Fruit fly (Drosophila melanogaster) whole organism, embryonic: ENCODE measurements around the gene TwdlV.

Experiments used
- CG11398 ChIP-seq: fragments of 200-800 bp; sonication (Bioruptor generic); optimal IDR thresholded peaks from 2 replicates; lab custom pipeline; 2016; ENCODE audit warnings: missing biosample characterization, missing genetic modification characterization
- CG11504 ChIP-seq: fragments of 200-800 bp; sonication (Bioruptor generic); optimal IDR thresholded peaks from 3 replicates; lab custom pipeline; 2019; ENCODE audit warnings: missing biosample characterization, mild to moderate bottlenecking, missing genetic modification characterization, moderate library complexity
- CG11723 ChIP-seq: fragments of 200-800 bp; sonication (Bioruptor generic); optimal IDR thresholded peaks from 2 replicates; lab custom pipeline; 2017; ENCODE audit warnings: missing biosample characterization, mild to moderate bottlenecking, missing genetic modification characterization
- CG12071 ChIP-seq: fragments of 200-800 bp; sonication (Bioruptor generic); optimal IDR thresholded peaks from 3 replicates; lab custom pipeline; 2018; ENCODE audit warnings: missing biosample characterization, mild to moderate bottlenecking, missing genetic modification characterization
- CG13894 ChIP-seq: fragments of 200-800 bp; sonication (Bioruptor generic); optimal IDR thresholded peaks from 3 replicates; lab custom pipeline; 2018; ENCODE audit warnings: missing biosample characterization, mild to moderate bottlenecking, missing genetic modification characterization, moderate library complexity
- CG14860 ChIP-seq: fragments of 200-800 bp; sonication (Bioruptor generic); IDR thresholded peaks from 3 replicates; pipeline ENCODE4 v1.3.6; 2022; ENCODE audit warnings: missing biosample characterization, missing genetic modification characterization; ENCODE audit not compliant: partially characterized antibody
- CG15011 ChIP-seq: fragments of 200-800 bp; sonication (Bioruptor generic); optimal IDR thresholded peaks from 3 replicates; lab custom pipeline; 2018; ENCODE audit warnings: missing biosample characterization, mild to moderate bottlenecking, missing genetic modification characterization
- CG15696 ChIP-seq: fragments of 200-800 bp; sonication (Bioruptor generic); optimal IDR thresholded peaks from 2 replicates; lab custom pipeline; 2019; ENCODE audit warnings: missing biosample characterization, mild to moderate bottlenecking, missing genetic modification characterization, moderate library complexity
- CG1602 ChIP-seq: fragments of 200-800 bp; sonication (Bioruptor generic); optimal IDR thresholded peaks from 3 replicates; lab custom pipeline; 2016; ENCODE audit warnings: missing biosample characterization, missing genetic modification characterization
- CG18262 ChIP-seq: fragments of 200-800 bp; optimal IDR thresholded peaks from 3 replicates; lab custom pipeline; 2019; ENCODE audit warnings: missing biosample characterization, mild to moderate bottlenecking, missing genetic modification characterization, moderate library complexity
- CG18764 ChIP-seq: fragments of 200-800 bp; sonication (Bioruptor generic); optimal IDR thresholded peaks from 3 replicates; lab custom pipeline; 2016; ENCODE audit warnings: missing biosample characterization, missing genetic modification characterization
- CG31388 ChIP-seq: fragments of 200-800 bp; sonication (Bioruptor generic); optimal IDR thresholded peaks from 2 replicates; lab custom pipeline; 2016; ENCODE audit warnings: missing biosample characterization, missing genetic modification characterization
- CG32532 ChIP-seq: fragments of 200-800 bp; sonication (Bioruptor generic); IDR thresholded peaks from 2 replicates; pipeline ENCODE4 v1.3.6; 2022; ENCODE audit warnings: missing biosample characterization, missing genetic modification characterization
- CG33213 ChIP-seq: fragments of 200-800 bp; sonication (Bioruptor generic); optimal IDR thresholded peaks from 3 replicates; lab custom pipeline; 2016; ENCODE audit warnings: missing biosample characterization, missing genetic modification characterization
- CG4282 ChIP-seq: fragments of 200-800 bp; sonication (Bioruptor generic); optimal IDR thresholded peaks from 2 replicates; lab custom pipeline; 2016; ENCODE audit warnings: missing biosample characterization, missing genetic modification characterization
- CG4617 ChIP-seq: fragments of 200-800 bp; sonication (Bioruptor generic); optimal IDR thresholded peaks from 3 replicates; lab custom pipeline; 2016; ENCODE audit warnings: missing biosample characterization, missing genetic modification characterization, borderline replicate concordance
- CG6683 ChIP-seq: fragments of 200-800 bp; sonication (Bioruptor generic); optimal IDR thresholded peaks from 2 replicates; lab custom pipeline; 2017; ENCODE audit warnings: missing biosample characterization, mild to moderate bottlenecking, missing genetic modification characterization, missing genetic modification reagents
- CG6791 ChIP-seq: fragments of 200-800 bp; sonication (Bioruptor generic); IDR thresholded peaks from 3 replicates; pipeline ENCODE4 v1.3.6; 2022; ENCODE audit warnings: missing biosample characterization, missing genetic modification characterization; ENCODE audit not compliant: partially characterized antibody
- CG8281 ChIP-seq: fragments of 200-800 bp; sonication (Bioruptor generic); optimal IDR thresholded peaks from 2 replicates; lab custom pipeline; 2018; ENCODE audit warnings: missing biosample characterization, mild to moderate bottlenecking, missing genetic modification characterization, moderate library complexity
- CG9727 ChIP-seq: fragments of 200-800 bp; sonication (Bioruptor generic); optimal IDR thresholded peaks from 3 replicates; lab custom pipeline; 2017; ENCODE audit warnings: missing biosample characterization, mild to moderate bottlenecking, missing genetic modification characterization
- Chrac-16 ChIP-seq: fragments of 200-800 bp; sonication (Bioruptor generic); optimal IDR thresholded peaks from 3 replicates; lab custom pipeline; 2016; ENCODE audit warnings: missing biosample characterization, missing genetic modification characterization
- CoRest ChIP-seq: fragments of 200-800 bp; sonication (Bioruptor generic); optimal IDR thresholded peaks from 3 replicates; lab custom pipeline; 2018; ENCODE audit warnings: missing biosample characterization, mild to moderate bottlenecking, missing genetic modification characterization, moderate library complexity
- Dip2 ChIP-seq: fragments of 200-800 bp; sonication (Bioruptor generic); IDR thresholded peaks from 2 replicates; pipeline ENCODE4 v1.3.6; 2022; ENCODE audit warnings: missing biosample characterization, missing genetic modification characterization
- Dip3 ChIP-seq: fragments of 200-800 bp; sonication (Bioruptor generic); optimal IDR thresholded peaks from 3 replicates; lab custom pipeline; 2016; ENCODE audit warnings: missing biosample characterization, missing genetic modification characterization
- Hr3 ChIP-seq: fragments of 200-800 bp; sonication (Bioruptor generic); optimal IDR thresholded peaks from 3 replicates; lab custom pipeline; 2016; ENCODE audit warnings: missing biosample characterization, missing genetic modification characterization
- Hr78 ChIP-seq, 2 experiments: fragments of 200-800 bp in 1 of 2; fragments of >200 bp in 1 of 2; sonication (Bioruptor generic) in 1 of 2; optimal IDR thresholded peaks; 2 replicates each; lab custom pipeline; 2017 to 2019; ENCODE audit warnings: missing biosample characterization in 2 of 2, missing genetic modification characterization in 2 of 2, mild to moderate bottlenecking in 1 of 2, moderate library complexity in 1 of 2
- Oli ChIP-seq: fragments of 200-800 bp; sonication (Bioruptor generic); optimal IDR thresholded peaks from 2 replicates; lab custom pipeline; 2018; ENCODE audit warnings: missing biosample characterization, mild to moderate bottlenecking, missing genetic modification characterization, moderate library complexity
- Six4 ChIP-seq: fragments of 200-800 bp; sonication (Bioruptor generic); optimal IDR thresholded peaks from 2 replicates; lab custom pipeline; 2016; ENCODE audit warnings: missing biosample characterization, missing genetic modification characterization
- Taf1 ChIP-seq: fragments of 200-800 bp; sonication (Bioruptor generic); IDR thresholded peaks from 2 replicates; pipeline ENCODE4 v1.3.6; 2022; ENCODE audit warnings: missing biosample characterization, missing genetic modification characterization
- abd-A ChIP-seq: fragments of 200-800 bp; sonication (Bioruptor generic); optimal IDR thresholded peaks from 3 replicates; lab custom pipeline; 2019; ENCODE audit warnings: missing biosample characterization, mild to moderate bottlenecking, missing genetic modification characterization, moderate library complexity
- ash1 ChIP-seq: fragments of 200-800 bp; sonication (Bioruptor generic); optimal IDR thresholded peaks from 2 replicates; lab custom pipeline; 2018; ENCODE audit warnings: missing biosample characterization, mild to moderate bottlenecking, missing genetic modification characterization
- bigmax ChIP-seq: fragments of 200-800 bp; sonication (Bioruptor generic); optimal IDR thresholded peaks from 2 replicates; lab custom pipeline; 2018; ENCODE audit warnings: missing biosample characterization, mild to moderate bottlenecking, missing genetic modification characterization
- chif ChIP-seq, 2 experiments: fragments of 200-800 bp; sonication (Bioruptor generic); optimal IDR thresholded peaks; 3 replicates each; lab custom pipeline; 2016; ENCODE audit warnings: missing biosample characterization in 2 of 2, missing genetic modification characterization in 2 of 2
- ci ChIP-seq: fragments of 200-800 bp; sonication (Bioruptor generic); IDR thresholded peaks from 3 replicates; pipeline ENCODE4 v1.3.6; 2022; ENCODE audit warnings: missing biosample characterization, missing genetic modification characterization
- dmrt99B ChIP-seq: fragments of 200-800 bp; sonication (Bioruptor generic); optimal IDR thresholded peaks from 2 replicates; lab custom pipeline; 2018; ENCODE audit warnings: missing biosample characterization, mild to moderate bottlenecking, missing genetic modification characterization, moderate library complexity
- fd3F ChIP-seq: fragments of 200-800 bp; sonication (Bioruptor generic); optimal IDR thresholded peaks from 2 replicates; lab custom pipeline; 2018; ENCODE audit warnings: missing biosample characterization, mild to moderate bottlenecking, missing genetic modification characterization, moderate library complexity
- gro ChIP-seq: fragments of 200-800 bp; sonication (Bioruptor generic); optimal IDR thresholded peaks from 2 replicates; lab custom pipeline; 2016; ENCODE audit warnings: missing biosample characterization, missing genetic modification characterization
- gsb ChIP-seq: fragments of 200-800 bp; sonication (Bioruptor generic); IDR thresholded peaks from 2 replicates; pipeline ENCODE4 v1.3.6; 2022; ENCODE audit warnings: missing biosample characterization, missing genetic modification characterization
- her ChIP-seq: fragments of 200-800 bp; sonication (Bioruptor generic); optimal IDR thresholded peaks from 2 replicates; lab custom pipeline; 2016; ENCODE audit warnings: missing biosample characterization, missing genetic modification characterization
- klu ChIP-seq: fragments of 200-800 bp; sonication (Bioruptor generic); IDR thresholded peaks from 2 replicates; pipeline ENCODE4 v1.3.6; 2022; ENCODE audit warnings: missing biosample characterization, missing genetic modification characterization
- lab ChIP-seq: fragments of 200-800 bp; sonication (Bioruptor generic); optimal IDR thresholded peaks from 3 replicates; lab custom pipeline; 2017; ENCODE audit warnings: missing biosample characterization, missing genetic modification characterization, mild to moderate bottlenecking, moderate library complexity, missing genetic modification reagents
- lola ChIP-seq, 3 experiments: fragments of >200 bp in 2 of 3; fragments of 200-800 bp in 1 of 3; sonication (Bioruptor generic) in 1 of 3; optimal IDR thresholded peaks; 2 replicates each; lab custom pipeline; 2017 to 2019; ENCODE audit warnings: missing biosample characterization in 3 of 3, missing genetic modification characterization in 3 of 3, mild to moderate bottlenecking in 1 of 3, moderate library complexity in 1 of 3
- onecut ChIP-seq: fragments of 200-800 bp; sonication (Bioruptor generic); IDR thresholded peaks from 2 replicates; pipeline ENCODE4 v1.3.6; 2022; ENCODE audit warnings: missing biosample characterization, missing genetic modification characterization
- p53 ChIP-seq: fragments of 200-800 bp; sonication (Bioruptor generic); optimal IDR thresholded peaks from 2 replicates; lab custom pipeline; 2016; ENCODE audit warnings: missing biosample characterization, missing genetic modification characterization
- slbo ChIP-seq: fragments of 200-800 bp; sonication (Bioruptor generic); IDR thresholded peaks from 2 replicates; pipeline ENCODE4 v1.3.6; 2022; ENCODE audit warnings: missing biosample characterization, missing genetic modification characterization
- tgo ChIP-seq: fragments of 200-800 bp; sonication (Bioruptor generic); IDR thresholded peaks from 3 replicates; pipeline ENCODE4 v1.3.6; 2022; ENCODE audit warnings: missing biosample characterization, missing genetic modification characterization
- trem ChIP-seq: fragments of 200-800 bp; optimal IDR thresholded peaks from 3 replicates; lab custom pipeline; 2019; ENCODE audit warnings: missing biosample characterization, mild to moderate bottlenecking, missing genetic modification characterization, moderate library complexity
- unpg ChIP-seq: fragments of 200-800 bp; sonication (Bioruptor generic); optimal IDR thresholded peaks from 3 replicates; lab custom pipeline; 2018; ENCODE audit warnings: missing biosample characterization, mild to moderate bottlenecking, missing genetic modification characterization, moderate library complexity
- wdn ChIP-seq: fragments of 200-800 bp; sonication (Bioruptor generic); IDR thresholded peaks from 2 replicates; pipeline ENCODE4 v1.3.6; 2022; ENCODE audit warnings: missing biosample characterization, missing genetic modification characterization
- zen2 ChIP-seq: fragments of 200-800 bp; sonication (Bioruptor generic); IDR thresholded peaks from 3 replicates; pipeline ENCODE4 v1.3.6; 2022; ENCODE audit warnings: missing biosample characterization, missing genetic modification characterization; ENCODE audit not compliant: partially characterized antibody
- zfh1 ChIP-seq: fragments of 200-800 bp; sonication (Bioruptor generic); IDR thresholded peaks from 3 replicates; pipeline ENCODE4 v1.3.6; 2022; ENCODE audit warnings: missing biosample characterization, missing genetic modification characterization

Gene TwdlV

DNA sequence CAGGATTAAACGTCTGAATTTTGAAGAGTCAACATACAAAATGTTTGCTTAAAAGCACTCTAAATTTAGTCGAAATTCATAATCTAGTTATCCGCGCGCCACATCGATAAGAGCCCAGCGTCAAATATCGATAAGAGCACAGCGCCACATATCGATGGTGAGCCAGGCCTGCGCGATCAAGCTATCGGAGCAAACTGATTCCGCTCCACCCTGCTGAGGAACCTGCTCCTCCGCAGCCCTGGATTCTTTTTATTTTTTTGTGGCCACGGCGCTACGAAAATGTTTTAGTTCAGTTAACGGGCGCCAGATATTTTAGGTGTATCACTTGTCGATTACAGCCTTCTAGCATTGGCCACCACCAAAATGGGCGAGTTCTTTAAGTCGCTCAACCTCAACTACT, 33.7 kb upstream of the TwdlV start (continued):
- TF ChIP-seq zen2: peak; percentile 97
- no peak for TF ChIP-seq CG4282 (GFP tag; lab: Kevin White, UChicago)
- TF ChIP-seq ci (GFP tag; lab: Robert Waterston, UW): peak; percentile 48; the same call in 2 of the 3 replicates
- TF ChIP-seq fd3F (GFP tag; lab: Kevin White, UChicago): no peak
- TF ChIP-seq ash1 (GFP tag; lab: Kevin White, UChicago): no peak
- no peak for TF ChIP-seq lab (GFP tag; lab: Kevin White, UChicago)
- TF ChIP-seq Dip3: peak; percentile 30
- no peak for TF ChIP-seq klu (GFP tag; lab: Robert Waterston, UW)
- peak; percentile 47 for TF ChIP-seq gro (GFP tag; lab: Kevin White, UChicago)
- peak; percentile 69 for TF ChIP-seq trem (tag; lab: Kevin White, UChicago)
- no peak for TF ChIP-seq CG15011 (GFP tag; lab: Kevin White, UChicago)
- no peak for TF ChIP-seq p53 (GFP tag; lab: Kevin White, UChicago)
- TF ChIP-seq CG15696: peak; percentile 7
- TF ChIP-seq gsb (GFP tag; lab: Robert Waterston, UW): no peak
- no peak for TF ChIP-seq CG6683
- TF ChIP-seq Chrac-16 (GFP tag; lab: Kevin White, UChicago): no peak
- peak; percentile 82 for TF ChIP-seq CG4617 (GFP tag; lab: Kevin White, UChicago)
- TF ChIP-seq Oli: no peak
- no peak for TF ChIP-seq CG18764 (GFP tag; lab: Kevin White, UChicago)
- TF ChIP-seq onecut: no peak; the same call in 1 of the 2 replicates
- no peak for TF ChIP-seq CG18262
- peak; percentile 7 to 17 for TF ChIP-seq chif (GFP tag; optimal IDR thresholded peaks at IDR 0.05; lab: Kevin White, UChicago)
- TF ChIP-seq CG12071 (GFP tag; lab: Kevin White, UChicago): no peak
- TF ChIP-seq CG6791 (GFP tag; lab: Robert Waterston, UW): peak; percentile 99
- TF ChIP-seq CG11398 (GFP tag; lab: Kevin White, UChicago): no peak
- peak; percentile 71 for TF ChIP-seq CG32532 (GFP tag; lab: Robert Waterston, UW)
- peak; percentile 60 for TF ChIP-seq slbo
- TF ChIP-seq CG11723 (GFP tag; lab: Kevin White, UChicago): no peak
- TF ChIP-seq unpg (GFP tag; lab: Kevin White, UChicago): no peak
- no peak for TF ChIP-seq lola (GFP tag; optimal IDR thresholded peaks at IDR 0.05; lab: Kevin White, UChicago)
- TF ChIP-seq CG9727 (GFP tag; lab: Kevin White, UChicago): peak; percentile 20
- peak; percentile 32 for TF ChIP-seq CoRest (tag; lab: Kevin White, UChicago)
- TF ChIP-seq CG8281 (tag; lab: Kevin White, UChicago): no peak
- peak; percentile 71 for TF ChIP-seq her (GFP tag; lab: Kevin White, UChicago)
- no peak for TF ChIP-seq CG31388
- no peak for TF ChIP-seq CG13894
- no peak for TF ChIP-seq Hr78 (GFP tag; optimal IDR thresholded peaks at IDR 0.05; lab: Kevin White, UChicago)
- no peak for TF ChIP-seq CG11504
- no peak for TF ChIP-seq Taf1 (GFP tag; lab: Robert Waterston, UW)
- no peak for TF ChIP-seq CG1602
- TF ChIP-seq Hr3: peak; percentile 20
- TF ChIP-seq CG33213 (GFP tag; lab: Kevin White, UChicago): peak; percentile 84
- no peak for TF ChIP-seq Dip2 (GFP tag; lab: Robert Waterston, UW)
- TF ChIP-seq abd-A (tag; lab: Kevin White, UChicago): no peak
- TF ChIP-seq dmrt99B (tag; lab: Kevin White, UChicago): no peak
- TF ChIP-seq bigmax (GFP tag; lab: Kevin White, UChicago): no peak
- no peak for TF ChIP-seq tgo (GFP tag; lab: Robert Waterston, UW)
- peak; percentile 96 for TF ChIP-seq CG14860 (GFP tag; lab: Robert Waterston, UW)
- TF ChIP-seq Six4: no peak
- TF ChIP-seq zfh1 (GFP tag; lab: Robert Waterston, UW): peak; percentile 62; the same call in 1 of the 3 replicates
- no peak; the same call in 1 of the 2 replicates for TF ChIP-seq wdn
